Fruit fly (Drosophila melanogaster): ENCODE results near the gene CG5122.

DNA sequence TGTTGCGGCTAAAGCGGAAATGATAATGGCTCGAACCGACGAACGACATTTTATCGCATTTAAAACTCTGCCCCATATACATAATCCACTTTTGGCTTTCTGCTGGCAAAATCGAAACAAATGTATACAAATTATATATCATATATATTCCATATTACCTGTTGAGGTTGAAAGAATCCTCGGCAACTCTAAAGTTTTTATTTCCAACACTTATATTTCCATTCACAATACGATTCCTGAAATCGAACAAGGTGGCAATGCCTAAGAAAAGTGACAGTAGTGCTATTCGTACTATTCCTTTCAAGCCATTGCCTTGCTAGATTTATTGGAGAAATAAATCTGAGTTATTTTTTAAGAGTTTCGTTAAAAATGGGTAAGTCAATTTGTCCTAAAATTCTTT, 28.1 kb downstream of the CG5122 start, which contains the start of gene Pk34A:
- TF ChIP-seq vvl (GFP tag; IDR thresholded peaks at IDR 0.05) (no peak), CG8765 (GFP tag; IDR thresholded peaks at IDR 0.05) (no peak), Bgb (GFP tag; IDR thresholded peaks at IDR 0.05; ENCODE audit: partially characterized antibody) (no peak), HLH54F (GFP tag; optimal IDR thresholded peaks at IDR 0.05) (no peak), CG4617 (GFP tag; optimal IDR thresholded peaks at IDR 0.05; ENCODE audit: borderline replicate concordance) (no peak), emc (GFP tag; optimal IDR thresholded peaks at IDR 0.05) (no peak), Lpt (GFP tag; optimal IDR thresholded peaks at IDR 0.05) (no peak), CG6272 (GFP tag; IDR thresholded peaks at IDR 0.05) (no peak), fru (optimal IDR thresholded peaks at IDR 0.05) (no peak)
